Worm (Caenorhabditis elegans) whole organism, early embryonic: ENCODE measurements around the gene spig-9.

Experiments used
- ama-1 ChIP-seq: fragments of 150-350 bp; optimal IDR thresholded peaks from 2 replicates; lab custom pipeline; 2014
- ceh-13 ChIP-seq: fragments of 200-800 bp; sonication (Bioruptor generic); optimal IDR thresholded peaks from 2 replicates; lab custom pipeline; 2018; ENCODE audit warnings: mild to moderate bottlenecking, missing genetic modification characterization, missing compliant biosample characterization
- ets-7 ChIP-seq: sonication (generic microtip); optimal IDR thresholded peaks from 2 replicates; lab custom pipeline; 2016; ENCODE audit warnings: missing genotype, missing genetic modification characterization, missing compliant biosample characterization
- flt-1 ChIP-seq: fragments of 200-800 bp; sonication (Bioruptor generic); IDR thresholded peaks from 2 replicates; pipeline ENCODE4 v1.3.6; 2022; ENCODE audit warnings: missing genetic modification characterization, missing compliant biosample characterization
- hmbx-1 ChIP-seq: sonication (generic microtip); optimal IDR thresholded peaks from 2 replicates; lab custom pipeline; 2016; ENCODE audit warnings: mild to moderate bottlenecking, missing genetic modification characterization, missing compliant biosample characterization
- hmg-4 ChIP-seq: fragments of 200-800 bp; sonication (Bioruptor generic); optimal IDR thresholded peaks from 2 replicates; lab custom pipeline; 2018; ENCODE audit warnings: mild to moderate bottlenecking, missing genetic modification characterization, missing compliant biosample characterization
- hnd-1 ChIP-seq: sonication (generic microtip); optimal IDR thresholded peaks from 2 replicates; lab custom pipeline; 2016; ENCODE audit warnings: missing genetic modification characterization, missing compliant biosample characterization
- pes-1 ChIP-seq: fragments of 200-800 bp; sonication (Bioruptor generic); IDR thresholded peaks from 2 replicates; pipeline ENCODE4 v1.3.6; 2022; ENCODE audit warnings: missing genetic modification reagents, missing genetic modification characterization, missing compliant biosample characterization
- scrt-1 ChIP-seq: fragments of 200-800 bp; sonication (Bioruptor generic); IDR thresholded peaks from 2 replicates; pipeline ENCODE4 v1.3.6; 2022; ENCODE audit warnings: missing genetic modification characterization, missing compliant biosample characterization
- tbx-37 ChIP-seq: fragments of 200-800 bp; sonication (Bioruptor generic); conservative IDR thresholded peaks from 2 replicates; pipeline ENCODE4 v1.3.6; 2022; ENCODE audit warnings: missing genetic modification reagents, missing genetic modification characterization, missing compliant biosample characterization
- tra-4 ChIP-seq: sonication (generic microtip); optimal IDR thresholded peaks from 2 replicates; lab custom pipeline; 2017; ENCODE audit warnings: missing genetic modification characterization, missing compliant biosample characterization

- TF ChIP-seq ama-1 (no peak), scrt-1 (GFP tag; lab: Robert Waterston, UW) (no peak), hmbx-1 (no peak), flt-1 (GFP tag; lab: Robert Waterston, UW) (no peak), ets-7 (tag; lab: Kevin White, UChicago) (no peak), tbx-37 (GFP tag; lab: Robert Waterston, UW) (no peak), tra-4 (tag; lab: Kevin White, UChicago) (no peak), pes-1 (GFP tag; lab: Robert Waterston, UW) (no peak), ceh-13 (GFP tag; lab: Kevin White, UChicago) (no peak), hmg-4 (GFP tag; lab: Kevin White, UChicago) (peak; percentile 2), hnd-1 (no peak)
These were observed 38.2 kb upstream of the spig-9 start, which contains the start of gene H37A05.4 for ce11 chrV:13649730-13650349.
